Worm (Caenorhabditis elegans) whole organism, L2 larva: ENCODE data around the gene skr-20.

Source experiments
- F13H6.1 ChIP-seq: sonication (generic microtip); optimal IDR thresholded peaks from 2 replicates; lab custom pipeline; 2016; ENCODE audit warnings: missing genetic modification characterization, missing compliant biosample characterization
- blmp-1 ChIP-seq: sonication (generic microtip); optimal IDR thresholded peaks from 2 replicates; lab custom pipeline; 2017; ENCODE audit warnings: missing genetic modification characterization, mild to moderate bottlenecking, missing compliant biosample characterization, antibody characterized with exemption, moderate library complexity; ENCODE audit not compliant: insufficient read depth
- ceh-16 ChIP-seq: fragments of 150-350 bp; optimal IDR thresholded peaks from 2 replicates; lab custom pipeline; 2014; ENCODE audit warnings: missing biosample characterization, missing genetic modification characterization
- mdl-1 ChIP-seq, 2 experiments: fragments of 150-350 bp in 1 of 2; sonication (generic microtip) in 1 of 2; optimal IDR thresholded peaks; 2 replicates each; lab custom pipeline; 2017; ENCODE audit warnings: missing biosample characterization in 2 of 2, missing genetic modification characterization in 2 of 2
- nhr-25 ChIP-seq: fragments of 150-350 bp; sonication (generic microtip); optimal IDR thresholded peaks from 3 replicates; lab custom pipeline; 2014; ENCODE audit warnings: missing biosample characterization, missing genetic modification characterization
- skn-1 ChIP-seq: sonication (generic microtip); optimal IDR thresholded peaks from 2 replicates; lab custom pipeline; 2017; ENCODE audit warnings: missing biosample characterization, missing genetic modification characterization
- snpc-4 ChIP-seq: fragments of 150-350 bp; optimal IDR thresholded peaks from 2 replicates; lab custom pipeline; 2014; ENCODE audit warnings: missing biosample characterization, missing genetic modification characterization
- unc-62 ChIP-seq: fragments of 150-350 bp; optimal IDR thresholded peaks from 2 replicates; lab custom pipeline; 2014; ENCODE audit warnings: missing biosample characterization, missing genetic modification reagents, missing genetic modification characterization

DNA sequence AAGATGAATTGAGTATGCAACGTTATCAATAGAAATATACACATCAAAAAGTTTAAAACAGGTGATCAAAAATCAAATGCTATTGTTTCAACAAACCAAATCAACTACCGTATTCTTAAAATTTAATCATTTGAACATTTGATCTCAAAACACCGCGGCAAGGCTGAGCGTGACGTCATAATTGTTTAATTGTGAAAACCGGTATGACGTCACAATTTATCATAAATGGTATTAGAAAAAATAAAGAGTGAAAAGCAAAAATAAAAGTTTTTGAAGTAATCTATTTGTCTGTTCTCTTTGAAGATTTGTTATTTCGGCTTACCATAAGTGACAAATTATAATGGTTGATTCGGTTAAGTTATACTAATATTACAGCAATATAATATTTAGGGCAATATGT is 4.4 kb upstream of the skr-20 start:
- TF ChIP-seq ceh-16 (tag; lab: Kevin White, UChicago) (no peak), blmp-1 (tag; lab: Kevin White, UChicago) (no peak), unc-62 (no peak), skn-1 (tag; lab: Kevin White, UChicago) (no peak), F13H6.1 (tag; lab: Kevin White, UChicago) (no peak), mdl-1 (tag; optimal IDR thresholded peaks at IDR 0.05; lab: Kevin White, UChicago) (no peak), snpc-4 (tag; lab: Kevin White, UChicago) (no peak), nhr-25 (tag; lab: Kevin White, UChicago) (no peak)
